Fruit fly (Drosophila melanogaster): ENCODE results near the gene CG15260.

CG15260 gene

DNA sequence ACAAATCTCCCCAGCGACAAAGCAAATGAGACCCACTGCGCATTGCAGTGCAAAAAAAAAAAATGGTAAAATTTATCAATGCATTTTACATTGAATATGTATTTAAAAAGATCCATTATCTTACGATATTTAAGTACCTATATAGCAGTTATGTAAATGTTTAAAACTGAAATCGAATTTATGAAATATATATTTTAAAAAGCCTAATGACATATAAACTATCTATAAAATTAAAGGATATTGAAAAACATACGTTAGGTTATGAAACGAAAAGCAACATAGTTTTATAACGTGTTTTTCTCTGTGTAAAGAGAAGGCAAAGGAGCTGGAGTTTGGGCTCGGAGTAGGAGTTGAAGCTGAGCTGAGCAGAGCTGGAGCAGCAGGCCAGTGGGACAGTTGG lies 12.3 kb upstream of the CG15260 start (continued):
- TF ChIP-seq tap (tag; optimal IDR thresholded peaks at IDR 0.05), result no peak
- TF ChIP-seq CG15601 (tag; optimal IDR thresholded peaks at IDR 0.05), result no peak
- no peak for TF ChIP-seq D19B (GFP tag; optimal IDR thresholded peaks at IDR 0.05)
- no peak for TF ChIP-seq nerfin-2 (GFP tag; IDR thresholded peaks at IDR 0.05; ENCODE audit: partially characterized antibody)
- TF ChIP-seq mam (GFP tag; optimal IDR thresholded peaks at IDR 0.05), result no peak
- TF ChIP-seq Mrtf (GFP tag; IDR thresholded peaks at IDR 0.05), result no peak
- no peak for TF ChIP-seq caup (GFP tag; optimal IDR thresholded peaks at IDR 0.05; ENCODE audit: severe bottlenecking)
- no peak for TF ChIP-seq slbo (GFP tag; IDR thresholded peaks at IDR 0.05)
- no peak for TF ChIP-seq dmrt99B (tag; optimal IDR thresholded peaks at IDR 0.05)

- TF ChIP-seq CG4707 (GFP tag; optimal IDR thresholded peaks at IDR 0.05), result no peak
- TF ChIP-seq dm (GFP tag; optimal IDR thresholded peaks at IDR 0.05), result no peak
- TF ChIP-seq maf-S (GFP tag; optimal IDR thresholded peaks at IDR 0.05), result no peak
- TF ChIP-seq esg (GFP tag; conservative IDR thresholded peaks at IDR 0.05), result peak; percentile 26; the same call in 1 of the 2 replicates
- no peak for TF ChIP-seq oc (tag; optimal IDR thresholded peaks at IDR 0.05)
- no peak for TF ChIP-seq CG32532 (GFP tag; IDR thresholded peaks at IDR 0.05)
- TF ChIP-seq CG12219 (GFP tag; optimal IDR thresholded peaks at IDR 0.05), result no peak
- no peak for TF ChIP-seq CG2678 (tag; optimal IDR thresholded peaks at IDR 0.05)
- no peak for TF ChIP-seq CG12155 (GFP tag; optimal IDR thresholded peaks at IDR 0.05)
Observed at dm6 chr2L:15301841-15302240, 9.8 kb upstream of the CG15260 start.

DNA sequence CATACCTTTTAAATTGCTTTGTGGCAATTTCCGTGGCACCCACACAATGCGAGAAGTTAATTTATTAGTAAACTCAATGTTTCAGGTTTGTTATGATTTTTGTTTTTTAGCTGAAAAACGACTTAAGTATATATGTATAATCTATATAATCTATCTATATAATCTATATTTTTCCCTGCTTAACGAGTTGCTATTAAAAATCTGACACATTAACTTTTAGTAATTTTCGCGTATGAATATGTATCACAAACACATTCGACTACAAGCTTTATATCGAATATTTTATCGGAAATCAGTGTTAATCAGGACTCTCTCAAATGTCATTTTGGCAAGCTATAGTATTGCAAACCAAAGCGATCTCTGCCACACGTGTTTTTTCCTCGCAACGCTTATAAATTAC lies 5.5 kb upstream of the CG15260 start, which contains the start of gene CG15262:
TSS of gene CG15262 (plus strand) at position 301 of the 400 bp plus-strand sequence.
- TF ChIP-seq pb (GFP tag; optimal IDR thresholded peaks at IDR 0.05) (no peak), fru (optimal IDR thresholded peaks at IDR 0.05) (no peak), Usf (GFP tag; optimal IDR thresholded peaks at IDR 0.05) (no peak), CG4854 (GFP tag; optimal IDR thresholded peaks at IDR 0.05) (no peak), insv (GFP tag; optimal IDR thresholded peaks at IDR 0.05) (no peak), kah (GFP tag; optimal IDR thresholded peaks at IDR 0.05) (no peak), CG3847 (GFP tag; IDR thresholded peaks at IDR 0.05) (no peak), mam (GFP tag; optimal IDR thresholded peaks at IDR 0.05) (no peak), ranshi (GFP tag; IDR thresholded peaks at IDR 0.05) (no peak), CG10543 (GFP tag; optimal IDR thresholded peaks at IDR 0.05) (no peak), Lhr (GFP tag; optimal IDR thresholded peaks at IDR 0.05) (no peak), ac (GFP tag; optimal IDR thresholded peaks at IDR 0.05) (no peak), CG7928 (GFP tag; optimal IDR thresholded peaks at IDR 0.05) (no peak), Chrac-16 (GFP tag; optimal IDR thresholded peaks at IDR 0.05) (no peak), emc (GFP tag; optimal IDR thresholded peaks at IDR 0.05) (no peak), corto (GFP tag; optimal IDR thresholded peaks at IDR 0.05) (no peak), CG13287 (GFP tag; IDR thresholded peaks at IDR 0.05; ENCODE audit: partially characterized antibody) (no peak), CG11093 (GFP tag; IDR thresholded peaks at IDR 0.05) (no peak)

DNA sequence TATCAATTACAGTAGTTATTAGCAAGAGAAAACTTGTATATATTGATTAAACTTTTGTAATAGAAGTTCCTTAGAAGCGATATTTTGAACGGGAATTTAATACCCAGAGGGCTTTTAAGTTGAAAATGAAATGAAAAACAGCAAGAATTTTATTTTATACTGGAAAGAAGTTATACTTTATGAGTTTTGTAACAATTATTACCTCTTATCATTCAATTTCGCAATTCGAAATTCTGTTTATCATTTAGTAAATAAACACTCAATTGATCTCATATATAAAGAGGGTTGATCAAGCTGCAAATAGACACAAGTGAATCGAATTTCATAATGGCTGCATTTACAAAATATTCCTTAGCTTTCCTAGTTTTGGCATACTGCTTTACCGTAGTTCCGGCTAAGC lies 7.3 kb downstream of the CG15260 start, which contains the start of gene CG15263:
TSS of gene CG15263 (plus strand) at position 301 of the 400 bp plus-strand sequence.
- TF ChIP-seq ase (GFP tag; IDR thresholded peaks at IDR 0.05), result no peak
- no peak for TF ChIP-seq ab (GFP tag; optimal IDR thresholded peaks at IDR 0.05)
- TF ChIP-seq chinmo (GFP tag; IDR thresholded peaks at IDR 0.05; ENCODE audit: partially characterized antibody), result no peak
- no peak for TF ChIP-seq CG14710 (tag; optimal IDR thresholded peaks at IDR 0.05)
- no peak for TF ChIP-seq CG30403 (GFP tag; optimal IDR thresholded peaks at IDR 0.05)
- TF ChIP-seq tup (GFP tag; optimal IDR thresholded peaks at IDR 0.05), result no peak
- TF ChIP-seq grn (GFP tag; optimal IDR thresholded peaks at IDR 0.05), result no peak
- no peak for TF ChIP-seq CG3847 (GFP tag; IDR thresholded peaks at IDR 0.05)
- no peak for TF ChIP-seq CG8765 (GFP tag; IDR thresholded peaks at IDR 0.05)
- no peak for TF ChIP-seq fd102C (GFP tag; optimal IDR thresholded peaks at IDR 0.05)
- no peak for TF ChIP-seq chn (GFP tag; optimal IDR thresholded peaks at IDR 0.05)
- TF ChIP-seq CG12659 (GFP tag; optimal IDR thresholded peaks at IDR 0.05), result no peak
- no peak for TF ChIP-seq C15 (GFP tag; IDR thresholded peaks at IDR 0.05)
- no peak for TF ChIP-seq otp (GFP tag; IDR thresholded peaks at IDR 0.05)
- no peak for TF ChIP-seq kay (GFP tag; optimal IDR thresholded peaks at IDR 0.05)
- TF ChIP-seq Neu2 (GFP tag; optimal IDR thresholded peaks at IDR 0.05; ENCODE audit: borderline replicate concordance), result no peak

Data from whole organism, embryonic.